Fruit fly (Drosophila melanogaster) whole organism, wandering third instar larva: ENCODE data around the gene cyc.

Experiments used
- Hnf4 ChIP-seq: fragments of 200-800 bp; sonication (Bioruptor generic); optimal IDR thresholded peaks from 2 replicates; lab custom pipeline; 2016; ENCODE audit warnings: missing biosample characterization, mild to moderate bottlenecking, missing genetic modification characterization
- Hr78 ChIP-seq: fragments of >200 bp; optimal IDR thresholded peaks from 2 replicates; lab custom pipeline; 2017; ENCODE audit warnings: missing biosample characterization, missing genetic modification characterization
- N ChIP-seq: fragments of >200 bp; optimal IDR thresholded peaks from 2 replicates; lab custom pipeline; 2018; ENCODE audit warnings: missing biosample characterization, missing external identifiers, missing genetic modification characterization
- foxo ChIP-seq, 2 experiments: fragments of 200-800 bp; sonication (Bioruptor generic); optimal IDR thresholded peaks; 2 replicates in 1 of 2; 3 replicates in 1 of 2; lab custom pipeline; 2016 to 2017; ENCODE audit warnings: missing biosample characterization in 2 of 2, missing genetic modification characterization in 2 of 2
- fru ChIP-seq: fragments of 200-800 bp; sonication (Bioruptor generic); optimal IDR thresholded peaks from 3 replicates; lab custom pipeline; 2016; ENCODE audit warnings: missing biosample characterization, mild to moderate bottlenecking, missing genetic modification characterization
- h ChIP-seq: fragments of 200-800 bp; sonication (Bioruptor generic); optimal IDR thresholded peaks from 3 replicates; lab custom pipeline; 2016; ENCODE audit warnings: missing biosample characterization, mild to moderate bottlenecking, missing genetic modification characterization
- lola ChIP-seq: fragments of >200 bp; optimal IDR thresholded peaks from 2 replicates; lab custom pipeline; 2017; ENCODE audit warnings: missing biosample characterization, missing genetic modification characterization
- pan ChIP-seq: fragments of >200 bp; optimal IDR thresholded peaks from 2 replicates; lab custom pipeline; 2017
- psq ChIP-seq: fragments of 200-800 bp; sonication (Bioruptor generic); optimal IDR thresholded peaks from 3 replicates; lab custom pipeline; 2017; ENCODE audit warnings: missing biosample characterization, mild to moderate bottlenecking, missing genetic modification characterization, moderate library complexity
- rgr ChIP-seq: fragments of 200-800 bp; sonication (Bioruptor generic); optimal IDR thresholded peaks from 3 replicates; lab custom pipeline; 2016; ENCODE audit warnings: missing biosample characterization, mild to moderate bottlenecking, missing genetic modification characterization
- sv ChIP-seq: fragments of 200-800 bp; sonication (Bioruptor generic); optimal IDR thresholded peaks from 3 replicates; lab custom pipeline; 2016; ENCODE audit warnings: missing biosample characterization, missing genetic modification characterization
- usp ChIP-seq: fragments of >200 bp; optimal IDR thresholded peaks from 2 replicates; lab custom pipeline; 2017; ENCODE audit warnings: missing biosample characterization, missing genetic modification characterization

DNA sequence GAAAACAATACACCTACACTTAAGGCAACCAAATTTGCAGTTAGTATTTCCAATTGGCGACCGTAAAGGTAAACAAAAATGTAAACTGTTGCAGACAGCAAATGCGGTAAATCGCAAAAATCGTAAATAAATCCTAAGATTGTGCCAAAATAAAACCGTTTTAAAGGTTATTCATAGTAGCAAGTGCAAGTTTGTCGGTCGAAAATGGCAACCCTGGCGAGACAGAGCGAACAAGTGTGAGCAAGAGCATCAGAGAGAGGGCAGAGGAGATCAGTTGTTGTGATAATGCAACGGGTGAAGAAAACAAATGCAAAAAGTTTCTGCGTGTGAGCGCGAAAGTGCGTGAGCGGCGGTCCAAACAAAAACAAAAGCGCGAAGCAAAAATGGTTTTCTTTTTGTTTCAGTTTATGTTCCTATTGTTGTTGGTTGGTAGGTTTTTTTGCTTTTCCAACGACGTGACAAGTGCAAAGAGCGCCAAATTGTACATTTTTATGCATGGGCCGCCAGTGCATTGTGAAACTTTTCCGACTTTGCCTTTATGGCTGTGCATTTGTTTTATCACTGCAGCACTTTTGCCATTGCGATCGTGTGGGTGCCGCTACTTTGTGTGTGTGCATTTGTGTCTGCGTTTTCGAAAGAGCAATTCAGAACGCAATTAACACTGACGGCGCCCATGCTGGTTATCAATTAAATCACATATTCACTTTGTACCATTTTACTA, 22.9 kb downstream of the cyc start:
- TF ChIP-seq sv (GFP tag; lab: Kevin White, UChicago) (no peak), usp (no peak), Hr78 (no peak), lola (GFP tag; lab: Kevin White, UChicago) (no peak), h (GFP tag; lab: Kevin White, UChicago) (no peak), pan (no peak), psq (GFP tag; lab: Kevin White, UChicago) (no peak), rgr (GFP tag; lab: Kevin White, UChicago) (no peak), N (no peak), foxo (GFP tag; optimal IDR thresholded peaks at IDR 0.05; lab: Kevin White, UChicago) (no peak), fru (no peak), Hnf4 (GFP tag; lab: Kevin White, UChicago) (no peak)
